Worm (Caenorhabditis elegans) whole organism, L1 larva: ENCODE results near the gene rnh-2.

Source experiments
- Y116A8C.19 ChIP-seq: sonication (generic microtip); optimal IDR thresholded peaks from 2 replicates; lab custom pipeline; 2016; ENCODE audit warnings: missing compliant biosample characterization, missing genetic modification characterization, borderline replicate concordance
- aha-1 ChIP-seq: fragments of 150-350 bp; optimal IDR thresholded peaks from 2 replicates; lab custom pipeline; 2014; ENCODE audit warnings: missing biosample characterization, missing genetic modification characterization
- aly-2 ChIP-seq: fragments of 150-350 bp; optimal IDR thresholded peaks from 2 replicates; lab custom pipeline; 2014; ENCODE audit warnings: missing biosample characterization, missing genetic modification characterization
- ama-1 ChIP-seq: fragments of 150-350 bp; optimal IDR thresholded peaks from 2 replicates; lab custom pipeline; 2014
- blmp-1 ChIP-seq: fragments of 150-350 bp; optimal IDR thresholded peaks from 2 replicates; lab custom pipeline; 2014; ENCODE audit warnings: missing biosample characterization, missing genetic modification characterization
- ceh-88 ChIP-seq: fragments of 200-800 bp; sonication (Bioruptor generic); IDR thresholded peaks from 2 replicates; pipeline ENCODE4 v1.3.6; 2022; ENCODE audit warnings: missing genetic modification characterization, missing compliant biosample characterization
- ces-1 ChIP-seq: fragments of 150-350 bp; optimal IDR thresholded peaks from 2 replicates; lab custom pipeline; 2014; ENCODE audit warnings: missing biosample characterization, missing genetic modification reagents, missing genetic modification characterization
- dpl-1 ChIP-seq, 3 experiments: fragments of 150-350 bp in 2 of 3; sonication (generic microtip) in 1 of 3; optimal IDR thresholded peaks; 2 replicates each; lab custom pipeline; 2014 to 2017; ENCODE audit warnings: missing biosample characterization in 3 of 3, missing genetic modification characterization in 3 of 3, missing genetic modification reagents in 3 of 3
- dsc-1 ChIP-seq: sonication (generic microtip); optimal IDR thresholded peaks from 2 replicates; lab custom pipeline; 2016; ENCODE audit warnings: mild to moderate bottlenecking, missing genetic modification characterization, missing compliant biosample characterization
- efl-1 ChIP-seq, 4 experiments: fragments of 150-350 bp; optimal IDR thresholded peaks in 3 of 4; peaks in 1 of 4; 1 replicate in 1 of 4; 2 replicates in 3 of 4; lab custom pipeline; 2014; ENCODE audit warnings: missing biosample characterization in 2 of 4, missing genetic modification characterization in 2 of 4, missing genetic modification reagents in 2 of 4
- egl-27 ChIP-seq, 2 experiments: fragments of 150-350 bp in 1 of 2; sonication (generic microtip); optimal IDR thresholded peaks; 3 replicates each; lab custom pipeline; 2017 to 2018; ENCODE audit warnings: missing biosample characterization in 2 of 2, missing genetic modification characterization in 2 of 2, missing genetic modification reagents in 2 of 2
- elt-3 ChIP-seq, 6 experiments: fragments of 150-350 bp in 1 of 6; sonication (generic microtip); optimal IDR thresholded peaks; 2 replicates each; lab custom pipeline; 2017 to 2018; ENCODE audit warnings: missing biosample characterization in 6 of 6, missing genetic modification characterization in 6 of 6, inconsistent platforms in 1 of 6
- fkh-10 ChIP-seq: sonication (generic microtip); optimal IDR thresholded peaks from 2 replicates; lab custom pipeline; 2017; ENCODE audit warnings: missing biosample characterization, missing genetic modification reagents, missing genetic modification characterization
- fkh-4 ChIP-seq: sonication (generic microtip); optimal IDR thresholded peaks from 2 replicates; lab custom pipeline; 2016; ENCODE audit warnings: missing compliant biosample characterization, missing genetic modification characterization, borderline replicate concordance
- fkh-8 ChIP-seq: sonication (generic microtip); optimal IDR thresholded peaks from 2 replicates; lab custom pipeline; 2016; ENCODE audit warnings: mild to moderate bottlenecking, missing genetic modification characterization, missing compliant biosample characterization
- fos-1 ChIP-seq: fragments of 150-350 bp; optimal IDR thresholded peaks from 2 replicates; lab custom pipeline; 2014; ENCODE audit warnings: missing biosample characterization, missing genetic modification characterization
- grh-1 ChIP-seq: fragments of 200-800 bp; sonication (Bioruptor generic); IDR thresholded peaks from 2 replicates; pipeline ENCODE4 v1.3.6; 2022; ENCODE audit warnings: missing genetic modification reagents, missing genetic modification characterization, missing compliant biosample characterization
- hlh-17 ChIP-seq: fragments of 200-800 bp; sonication (Bioruptor generic); optimal IDR thresholded peaks from 2 replicates; lab custom pipeline; 2018; ENCODE audit warnings: missing genetic modification characterization, mild to moderate bottlenecking, missing compliant biosample characterization, moderate library complexity, borderline replicate concordance
- hlh-4 ChIP-seq: sonication (generic microtip); optimal IDR thresholded peaks from 2 replicates; lab custom pipeline; 2016; ENCODE audit warnings: mild to moderate bottlenecking, missing genetic modification characterization, missing compliant biosample characterization
- hpl-2 ChIP-seq: fragments of 150-350 bp; optimal IDR thresholded peaks from 2 replicates; lab custom pipeline; 2014; ENCODE audit warnings: missing biosample characterization, missing genetic modification reagents, missing genetic modification characterization
- lin-14 ChIP-seq: fragments of 200-800 bp; sonication (Bioruptor generic); optimal IDR thresholded peaks from 2 replicates; lab custom pipeline; 2018; ENCODE audit warnings: mild to moderate bottlenecking, missing genetic modification characterization, moderate library complexity, missing compliant biosample characterization
- lin-15B ChIP-seq: fragments of 150-350 bp; sonication (generic microtip); optimal IDR thresholded peaks from 3 replicates; lab custom pipeline; 2014; ENCODE audit warnings: missing biosample characterization, missing genetic modification characterization
- lin-35 ChIP-seq, 2 experiments: fragments of 150-350 bp; optimal IDR thresholded peaks; 2 replicates each; lab custom pipeline; 2014; ENCODE audit warnings: missing biosample characterization in 2 of 2, missing genetic modification characterization in 2 of 2, missing genetic modification reagents in 2 of 2
- lin-39 ChIP-seq: fragments of 150-350 bp; optimal IDR thresholded peaks from 2 replicates; lab custom pipeline; 2014; ENCODE audit warnings: missing biosample characterization, missing genetic modification reagents, missing genetic modification characterization
- lir-3 ChIP-seq: sonication (generic microtip); optimal IDR thresholded peaks from 2 replicates; lab custom pipeline; 2016; ENCODE audit warnings: mild to moderate bottlenecking, missing genetic modification characterization, moderate library complexity, missing compliant biosample characterization; ENCODE audit not compliant: poor library complexity
- mdl-1 ChIP-seq, 2 experiments: fragments of 150-350 bp; optimal IDR thresholded peaks; 2 replicates each; lab custom pipeline; 2014 to 2017; ENCODE audit warnings: missing biosample characterization in 2 of 2, missing genetic modification characterization in 2 of 2, inconsistent platforms in 1 of 2
- mef-2 ChIP-seq: fragments of 150-350 bp; optimal IDR thresholded peaks from 2 replicates; lab custom pipeline; 2014; ENCODE audit warnings: missing biosample characterization, missing genetic modification characterization
- nhr-12 ChIP-seq: sonication (generic microtip); optimal IDR thresholded peaks from 2 replicates; lab custom pipeline; 2017; ENCODE audit warnings: missing biosample characterization, missing genetic modification characterization
- nhr-19 ChIP-seq: fragments of 200-800 bp; sonication (Bioruptor generic); conservative IDR thresholded peaks from 2 replicates; pipeline ENCODE4 v1.3.6; 2022; ENCODE audit warnings: missing genetic modification characterization, missing compliant biosample characterization
- nhr-71 ChIP-seq: sonication (generic microtip); optimal IDR thresholded peaks from 2 replicates; lab custom pipeline; 2016; ENCODE audit warnings: mild to moderate bottlenecking, missing genetic modification characterization, moderate library complexity, missing compliant biosample characterization
- nhr-77 ChIP-seq: fragments of 150-350 bp; optimal IDR thresholded peaks from 2 replicates; lab custom pipeline; 2014; ENCODE audit warnings: missing biosample characterization, missing genetic modification characterization
- nhr-84 ChIP-seq: sonication (generic microtip); optimal IDR thresholded peaks from 2 replicates; lab custom pipeline; 2017; ENCODE audit warnings: missing biosample characterization, missing genetic modification characterization
- nhr-85 ChIP-seq: sonication (generic microtip); peaks from one replicate; lab custom pipeline; 2016; ENCODE audit warnings: missing genetic modification characterization, inconsistent platforms, missing compliant biosample characterization
- nhr-90 ChIP-seq: sonication (generic microtip); optimal IDR thresholded peaks from 2 replicates; lab custom pipeline; 2016; ENCODE audit warnings: mild to moderate bottlenecking, missing genetic modification characterization, missing compliant biosample characterization; ENCODE audit not compliant: poor library complexity
- pag-3 ChIP-seq: sonication (generic microtip); optimal IDR thresholded peaks from 2 replicates; lab custom pipeline; 2017; ENCODE audit warnings: missing genetic modification characterization, mild to moderate bottlenecking, missing compliant biosample characterization, antibody characterized with exemption, borderline replicate concordance; ENCODE audit not compliant: insufficient read depth
- snpc-4 ChIP-seq: fragments of 150-350 bp; optimal IDR thresholded peaks from 2 replicates; lab custom pipeline; 2014; ENCODE audit warnings: missing biosample characterization, missing genetic modification characterization
- sox-4 ChIP-seq: sonication (generic microtip); optimal IDR thresholded peaks from 2 replicates; lab custom pipeline; 2016; ENCODE audit warnings: missing genetic modification characterization, missing compliant biosample characterization
- sptf-1 ChIP-seq: fragments of 150-350 bp; optimal IDR thresholded peaks from 2 replicates; lab custom pipeline; 2014; ENCODE audit warnings: missing biosample characterization, missing genetic modification characterization
- sup-37 ChIP-seq: fragments of 200-800 bp; sonication (Bioruptor generic); optimal IDR thresholded peaks from 2 replicates; lab custom pipeline; 2018; ENCODE audit warnings: mild to moderate bottlenecking, missing genetic modification characterization, missing compliant biosample characterization
- swsn-7 ChIP-seq: sonication (generic microtip); optimal IDR thresholded peaks from 2 replicates; lab custom pipeline; 2016; ENCODE audit warnings: missing genetic modification characterization, missing compliant biosample characterization
- unc-130 ChIP-seq: fragments of 150-350 bp; optimal IDR thresholded peaks from 2 replicates; lab custom pipeline; 2017; ENCODE audit warnings: missing biosample characterization, missing genetic modification characterization, inconsistent platforms
- unc-62 ChIP-seq: fragments of 150-350 bp; optimal IDR thresholded peaks from 2 replicates; lab custom pipeline; 2014; ENCODE audit warnings: missing biosample characterization, missing genetic modification reagents, missing genetic modification characterization
- unc-86 ChIP-seq: sonication (generic microtip); optimal IDR thresholded peaks from 2 replicates; lab custom pipeline; 2016; ENCODE audit warnings: missing genetic modification characterization, missing compliant biosample characterization
- xbp-1 ChIP-seq: sonication (generic microtip); optimal IDR thresholded peaks from 2 replicates; lab custom pipeline; 2016; ENCODE audit warnings: missing genetic modification characterization, missing compliant biosample characterization
- zag-1 ChIP-seq: fragments of 150-350 bp; optimal IDR thresholded peaks from 2 replicates; lab custom pipeline; 2014; ENCODE audit warnings: missing biosample characterization, missing genetic modification characterization

The rnh-2 gene

DNA sequence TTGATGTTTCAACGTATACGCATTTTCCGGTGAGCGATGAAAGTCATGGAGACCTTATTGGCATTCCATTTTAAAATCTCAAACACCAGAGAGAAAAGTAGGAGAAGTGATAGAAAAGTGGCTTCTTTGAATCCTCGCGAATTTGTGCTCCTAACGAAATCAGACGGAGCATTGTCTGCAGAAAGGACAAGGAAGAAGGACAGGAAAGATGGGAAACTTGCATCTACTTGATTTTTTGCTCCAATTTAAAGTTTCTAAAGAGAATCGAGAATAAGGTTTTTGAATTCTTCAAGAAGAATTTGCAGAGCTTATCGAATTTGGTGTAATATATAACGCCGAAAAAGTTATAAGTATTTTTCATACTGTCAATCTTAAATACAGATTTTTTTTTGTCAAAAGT lies 34.1 kb downstream of the rnh-2 start:
- TF ChIP-seq mef-2 (tag; lab: Kevin White, UChicago) (no peak), fos-1 (no peak), grh-1 (GFP tag; lab: Robert Waterston, UW) (no peak), lin-14 (peak; percentile 50), dsc-1 (tag; lab: Kevin White, UChicago) (no peak), nhr-77 (tag; lab: Kevin White, UChicago) (no peak), fkh-10 (peak; percentile 91), blmp-1 (tag; lab: Kevin White, UChicago) (no peak), ces-1 (no peak)

DNA sequence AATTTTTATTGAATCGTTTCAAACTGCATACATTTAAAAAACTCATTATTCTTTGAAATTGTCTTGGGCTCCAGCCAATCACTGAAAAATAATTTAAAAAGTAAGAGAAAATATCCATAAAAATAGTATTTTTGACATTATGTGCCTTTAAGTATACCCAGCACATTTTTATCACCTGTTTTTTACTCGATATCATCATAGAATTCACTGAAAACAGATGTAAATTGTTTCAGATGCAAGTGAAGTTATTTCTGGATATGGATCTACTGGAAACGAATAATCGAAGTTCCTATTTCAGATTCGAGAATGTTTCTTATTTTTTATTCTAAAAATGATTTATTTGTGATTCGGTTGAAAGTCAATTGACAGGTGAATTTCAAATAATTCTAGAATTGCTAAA lies 37.6 kb downstream of the rnh-2 start:
- TF ChIP-seq nhr-71 (tag; lab: Kevin White, UChicago) (peak; percentile 27), mdl-1 (tag; optimal IDR thresholded peaks at IDR 0.05; lab: Kevin White, UChicago) (no peak), unc-130 (tag; lab: Kevin White, UChicago) (no peak), hpl-2 (GFP tag; lab: Kevin White, UChicago) (no peak), aly-2 (tag; lab: Kevin White, UChicago) (no peak), hlh-4 (tag; lab: Kevin White, UChicago) (peak; percentile 92), efl-1 (optimal IDR thresholded peaks at IDR 0.05; lab: Kevin White, UChicago) (no peak), efl-1 (GFP tag; optimal IDR thresholded peaks at IDR 0.05 in 1 of 2; lab: Kevin White, UChicago) (no peak)

DNA sequence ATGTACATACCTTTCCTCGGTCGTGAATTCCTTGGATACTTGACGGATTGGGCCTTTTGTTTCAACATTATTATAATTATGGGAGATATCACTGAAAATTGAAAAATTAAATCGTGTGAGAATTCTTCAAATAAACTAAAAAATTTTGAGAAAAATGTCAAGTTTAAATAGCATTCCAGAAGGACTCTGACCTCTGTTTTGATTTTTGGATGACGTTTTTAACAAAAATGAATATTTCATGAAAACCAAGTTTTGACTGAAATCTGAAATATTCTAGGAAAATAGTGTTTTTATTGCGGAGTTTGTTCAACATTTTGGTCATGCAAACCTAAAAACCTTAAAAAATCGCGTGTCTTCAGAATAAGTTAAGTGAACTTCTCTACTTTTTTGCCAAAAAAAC lies 39.2 kb downstream of the rnh-2 start, which contains the start of gene glb-27:
Gene glb-27, minus strand, starts transcription at position 101 of the 400 bp plus-strand sequence.
- TF ChIP-seq nhr-12 (tag; lab: Kevin White, UChicago) (no peak), egl-27 (tag; optimal IDR thresholded peaks at IDR 0.05; lab: Kevin White, UChicago) (no peak)

DNA sequence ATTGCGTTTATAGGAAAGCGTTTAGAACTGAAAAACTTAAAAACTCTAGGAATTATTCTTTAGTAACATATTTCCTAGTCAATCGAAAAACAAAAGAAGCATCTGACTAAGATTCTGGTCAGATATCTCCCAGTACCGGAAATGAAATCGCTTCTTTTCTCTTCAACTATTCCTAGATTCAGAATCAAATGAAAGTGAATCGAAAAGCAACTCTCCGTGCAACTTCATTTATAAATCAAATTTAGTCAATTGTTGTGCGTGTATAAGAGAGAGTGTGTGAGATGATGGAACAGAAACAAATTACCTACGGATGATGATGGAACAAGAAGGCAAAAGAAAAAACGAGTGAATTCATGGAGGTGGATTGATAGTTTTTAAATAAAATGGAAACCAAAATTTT lies 42.2 kb downstream of the rnh-2 start:
- TF ChIP-seq ama-1 (lab: Kevin White, UChicago) (no peak), sup-37 (GFP tag; lab: Kevin White, UChicago) (no peak), hlh-17 (GFP tag; lab: Kevin White, UChicago) (no peak), unc-86 (tag; lab: Kevin White, UChicago) (no peak), sptf-1 (no peak), ceh-88 (GFP tag; lab: Robert Waterston, UW) (no peak), grh-1 (GFP tag; lab: Robert Waterston, UW) (no peak), pag-3 (tag; lab: Kevin White, UChicago) (no peak), fkh-8 (tag; lab: Kevin White, UChicago) (no peak), nhr-84 (tag; lab: Kevin White, UChicago) (no peak), lin-35 (GFP tag; optimal IDR thresholded peaks at IDR 0.05; lab: Kevin White, UChicago) (no peak), nhr-90 (tag; lab: Kevin White, UChicago) (no peak), aha-1 (tag; lab: Kevin White, UChicago) (no peak), lin-14 (peak; percentile 46), efl-1 (optimal IDR thresholded peaks at IDR 0.05; lab: Kevin White, UChicago) (no peak), efl-1 (GFP tag; optimal IDR thresholded peaks at IDR 0.05 in 1 of 2; lab: Kevin White, UChicago) (no peak), lir-3 (tag; lab: Kevin White, UChicago) (no peak), lin-39 (tag; lab: Kevin White, UChicago) (no peak), fos-1 (no peak), fkh-4 (tag; lab: Kevin White, UChicago) (no peak), unc-130 (tag; lab: Kevin White, UChicago) (no peak), lin-15B (tag; lab: Kevin White, UChicago) (no peak), hpl-2 (GFP tag; lab: Kevin White, UChicago) (no peak), mdl-1 (tag; optimal IDR thresholded peaks at IDR 0.05; lab: Kevin White, UChicago) (no peak), aly-2 (tag; lab: Kevin White, UChicago) (no peak), sox-4 (tag; lab: Kevin White, UChicago) (no peak), Y116A8C.19 (no peak), unc-62 (GFP tag; lab: Kevin White, UChicago) (no peak), nhr-85 (tag; lab: Kevin White, UChicago) (no peak), zag-1 (tag; lab: Kevin White, UChicago) (no peak), dpl-1 (GFP tag; optimal IDR thresholded peaks at IDR 0.05; lab: Kevin White, UChicago) (no peak), fkh-10 (peak; percentile 98), xbp-1 (tag; lab: Kevin White, UChicago) (no peak), snpc-4 (tag; lab: Kevin White, UChicago) (no peak), swsn-7 (tag; lab: Kevin White, UChicago) (peak; percentile 12), nhr-19 (GFP tag; lab: Robert Waterston, UW) (no peak), elt-3 (tag; optimal IDR thresholded peaks at IDR 0.05; lab: Kevin White, UChicago) (no peak)
